Fruit fly (Drosophila melanogaster) whole organism, adult: ENCODE results near the gene CG43318.

Experiments used
- CG11617 ChIP-seq: fragments of 200-800 bp; sonication (Bioruptor generic); optimal IDR thresholded peaks from 2 replicates; lab custom pipeline; 2017; ENCODE audit warnings: mild to moderate bottlenecking, missing biosample characterization, missing genetic modification reagents, missing genetic modification characterization
- CG12768 ChIP-seq: fragments of 200-800 bp; sonication (Bioruptor generic); optimal IDR thresholded peaks from 2 replicates; lab custom pipeline; 2017; ENCODE audit warnings: missing biosample characterization, missing genetic modification characterization, mild to moderate bottlenecking, moderate library complexity, missing genetic modification reagents
- CG14711 ChIP-seq: fragments of 200-800 bp; sonication (Bioruptor generic); optimal IDR thresholded peaks from 2 replicates; lab custom pipeline; 2018; ENCODE audit warnings: missing biosample characterization, mild to moderate bottlenecking, missing genetic modification characterization, moderate library complexity
- CG1620 ChIP-seq: fragments of 200-800 bp; sonication (Bioruptor generic); optimal IDR thresholded peaks from 2 replicates; lab custom pipeline; 2016; ENCODE audit warnings: missing biosample characterization, missing genetic modification characterization
- CG33017 ChIP-seq: fragments of 200-800 bp; sonication (Bioruptor generic); optimal IDR thresholded peaks from 2 replicates; lab custom pipeline; 2018; ENCODE audit warnings: missing biosample characterization, mild to moderate bottlenecking, missing genetic modification characterization, moderate library complexity
- CG5204 ChIP-seq: fragments of 200-800 bp; sonication (Bioruptor generic); optimal IDR thresholded peaks from 2 replicates; lab custom pipeline; 2016; ENCODE audit warnings: missing biosample characterization, missing genetic modification characterization
- CG7045 ChIP-seq: fragments of 200-800 bp; sonication (Bioruptor generic); optimal IDR thresholded peaks from 2 replicates; lab custom pipeline; 2017; ENCODE audit warnings: missing biosample characterization, mild to moderate bottlenecking, missing genetic modification characterization
- CG7101 ChIP-seq: fragments of 200-800 bp; sonication (Bioruptor generic); optimal IDR thresholded peaks from 2 replicates; lab custom pipeline; 2018; ENCODE audit warnings: missing biosample characterization, mild to moderate bottlenecking, missing genetic modification characterization, moderate library complexity
- Clk ChIP-seq: fragments of 200-800 bp; sonication (Bioruptor generic); optimal IDR thresholded peaks from 2 replicates; lab custom pipeline; 2017; ENCODE audit warnings: missing biosample characterization, missing genetic modification characterization
- Crg-1 ChIP-seq: fragments of 200-800 bp; sonication (Bioruptor generic); optimal IDR thresholded peaks from 2 replicates; lab custom pipeline; 2016; ENCODE audit warnings: missing biosample characterization, missing genetic modification characterization
- Hr96 ChIP-seq: fragments of 200-800 bp; sonication (Bioruptor generic); optimal IDR thresholded peaks from 2 replicates; lab custom pipeline; 2016; ENCODE audit warnings: missing biosample characterization, missing genetic modification characterization
- Mnt ChIP-seq: fragments of 200-800 bp; sonication (Bioruptor generic); optimal IDR thresholded peaks from 2 replicates; lab custom pipeline; 2016; ENCODE audit warnings: missing biosample characterization, mild to moderate bottlenecking, missing genetic modification characterization
- bab1 ChIP-seq: fragments of 200-800 bp; sonication (Bioruptor generic); optimal IDR thresholded peaks from 3 replicates; lab custom pipeline; 2019; ENCODE audit warnings: missing biosample characterization, mild to moderate bottlenecking, missing genetic modification characterization, moderate library complexity
- cic ChIP-seq: fragments of 200-800 bp; sonication (Bioruptor generic); optimal IDR thresholded peaks from 2 replicates; lab custom pipeline; 2017; ENCODE audit warnings: missing biosample characterization, mild to moderate bottlenecking, missing genetic modification characterization, moderate library complexity
- cnc ChIP-seq, 2 experiments: fragments of >200 bp; optimal IDR thresholded peaks; 2 replicates each; lab custom pipeline; 2017
- kay ChIP-seq: fragments of 200-800 bp; sonication (Bioruptor generic); peaks from one replicate; lab custom pipeline; 2016; ENCODE audit warnings: missing biosample characterization, missing genetic modification characterization, borderline replicate concordance
- ovo ChIP-seq: fragments of 200-800 bp; sonication (Bioruptor generic); optimal IDR thresholded peaks from 2 replicates; lab custom pipeline; 2016; ENCODE audit warnings: missing biosample characterization, missing genetic modification characterization
- pad ChIP-seq: fragments of 200-800 bp; sonication (Bioruptor generic); optimal IDR thresholded peaks from 3 replicates; lab custom pipeline; 2017; ENCODE audit warnings: missing biosample characterization, missing genetic modification characterization, mild to moderate bottlenecking, moderate library complexity, missing genetic modification reagents
- tj ChIP-seq: fragments of 200-800 bp; sonication (Bioruptor generic); optimal IDR thresholded peaks from 3 replicates; lab custom pipeline; 2017; ENCODE audit warnings: missing biosample characterization, mild to moderate bottlenecking, missing genetic modification characterization, moderate library complexity
- toe ChIP-seq: fragments of 200-800 bp; sonication (Bioruptor generic); optimal IDR thresholded peaks from 2 replicates; lab custom pipeline; 2016; ENCODE audit warnings: missing biosample characterization, missing genetic modification characterization

Gene CG43318

DNA sequence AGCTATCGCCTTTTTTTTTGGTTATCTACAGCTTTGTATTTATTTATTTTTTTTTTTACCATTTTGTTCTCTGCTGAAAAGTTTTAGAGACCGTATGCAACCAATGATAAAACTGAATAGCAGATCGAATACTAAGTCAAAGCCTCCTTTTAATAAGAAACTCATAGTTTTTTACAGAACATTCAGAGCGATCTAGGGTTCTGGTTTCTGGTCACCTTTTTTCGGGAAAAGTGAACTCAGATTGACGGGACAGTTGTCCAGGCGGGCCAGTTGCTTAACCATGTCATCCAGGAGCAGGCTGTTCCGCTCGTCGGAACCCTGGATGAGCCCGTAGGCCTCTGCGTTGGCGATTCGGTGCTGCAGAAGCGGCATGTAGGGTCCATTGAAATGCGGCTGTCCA, at the start of gene CG43318:
Gene CG43318 (minus strand): TSS at position 101 of the 400 bp plus-strand sequence.
- TF ChIP-seq CG14711 (tag; lab: Kevin White, UChicago) (no peak), toe (no peak), Mnt (GFP tag; lab: Kevin White, UChicago) (no peak), CG33017 (no peak), CG11617 (no peak), bab1 (GFP tag; lab: Kevin White, UChicago) (no peak)

DNA sequence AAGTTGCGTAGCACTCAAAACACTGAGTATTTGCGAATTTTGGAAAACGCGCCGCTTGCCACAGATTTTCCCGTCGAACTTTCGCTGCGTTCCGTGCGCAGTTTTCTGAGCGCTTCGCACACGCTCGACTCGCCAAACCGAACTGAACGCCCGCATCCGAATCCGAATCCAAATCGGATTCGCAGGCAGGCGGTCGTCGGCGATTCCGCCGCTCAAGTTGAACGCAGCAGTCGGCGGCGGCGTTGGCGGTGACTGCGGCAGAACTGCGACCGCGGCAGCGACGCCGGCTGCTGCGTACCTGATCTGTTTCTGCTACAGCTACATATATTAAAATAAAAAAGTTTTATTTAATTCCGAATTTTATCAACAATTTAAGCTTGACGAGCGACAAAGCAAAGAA, 42.4 kb upstream of the CG43318 start, which contains the start of gene CG31183:
Gene CG31183 (minus strand): TSS at position 329 of the 400 bp plus-strand sequence.
- TF ChIP-seq kay (no peak), Mnt (GFP tag; lab: Kevin White, UChicago) (peak; percentile 12), tj (GFP tag; lab: Kevin White, UChicago) (peak; percentile 31), CG11617 (no peak)

DNA sequence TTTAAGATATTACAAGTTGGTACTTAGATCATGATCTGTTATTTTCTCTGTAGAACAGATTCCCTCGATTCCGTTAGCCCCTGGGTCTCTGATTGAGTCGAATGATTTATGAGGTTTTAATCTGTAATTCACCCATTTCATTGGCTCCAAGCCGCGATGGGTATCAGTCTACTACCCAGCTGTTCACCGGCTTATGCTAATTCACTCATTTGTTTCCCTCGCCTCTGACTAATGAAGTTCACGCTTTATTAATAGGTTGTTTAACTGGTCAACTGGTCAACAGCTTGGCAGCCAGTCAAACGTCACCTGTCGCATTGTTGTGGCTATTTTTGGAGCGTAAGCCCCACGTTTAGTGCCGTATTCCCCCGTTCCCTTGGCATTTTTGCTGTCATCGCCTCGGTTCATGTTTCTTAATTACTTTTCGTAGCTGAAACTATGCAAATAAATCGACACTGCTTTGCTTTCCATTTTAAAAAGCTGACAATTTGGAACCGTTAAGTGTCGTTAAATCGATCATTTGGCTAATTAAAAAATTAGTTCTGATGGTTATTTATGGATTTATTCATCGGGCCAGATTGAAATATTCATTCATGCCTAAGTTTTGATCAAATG, 39.7 kb upstream of the CG43318 start:
- no peak for TF ChIP-seq CG7101 (tag; lab: Kevin White, UChicago)
- TF ChIP-seq toe, result no peak
- peak; percentile 90 for TF ChIP-seq tj (GFP tag; lab: Kevin White, UChicago)
- peak; percentile 39 for TF ChIP-seq bab1 (GFP tag; lab: Kevin White, UChicago)

DNA sequence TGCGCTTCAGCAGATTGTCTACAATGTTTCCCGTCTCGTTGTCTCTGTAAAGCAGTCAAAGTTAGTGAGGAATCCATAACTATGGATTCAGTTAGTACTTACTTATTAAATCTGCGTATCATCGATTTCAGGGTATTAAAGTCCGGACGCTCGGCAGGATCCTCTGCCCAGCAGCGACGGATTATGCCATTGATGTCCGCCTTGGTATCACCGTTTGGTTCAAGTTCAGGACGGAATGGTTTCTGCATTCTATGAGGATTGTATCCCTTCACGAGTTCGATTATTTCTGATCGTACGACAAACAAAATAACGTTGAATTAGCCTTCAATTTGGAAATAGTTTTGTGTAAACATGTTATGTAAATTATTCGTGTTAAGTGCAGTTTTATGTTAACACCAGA, 26.7 kb upstream of the CG43318 start, which contains the start of gene CG9632:
Gene CG9632 (plus strand): TSS at position 301 of the 400 bp plus-strand sequence.
- TF ChIP-seq bab1 (GFP tag; lab: Kevin White, UChicago) (no peak), cic (GFP tag; lab: Kevin White, UChicago) (no peak), CG5204 (GFP tag; lab: Kevin White, UChicago) (no peak), tj (GFP tag; lab: Kevin White, UChicago) (no peak), Clk (GFP tag; lab: Kevin White, UChicago) (no peak), Hr96 (GFP tag; lab: Kevin White, UChicago) (no peak), CG14711 (tag; lab: Kevin White, UChicago) (no peak), Crg-1 (GFP tag; lab: Kevin White, UChicago) (no peak), CG7045 (no peak), cnc (optimal IDR thresholded peaks at IDR 0.05; lab: Kevin White, UChicago) (no peak)

DNA sequence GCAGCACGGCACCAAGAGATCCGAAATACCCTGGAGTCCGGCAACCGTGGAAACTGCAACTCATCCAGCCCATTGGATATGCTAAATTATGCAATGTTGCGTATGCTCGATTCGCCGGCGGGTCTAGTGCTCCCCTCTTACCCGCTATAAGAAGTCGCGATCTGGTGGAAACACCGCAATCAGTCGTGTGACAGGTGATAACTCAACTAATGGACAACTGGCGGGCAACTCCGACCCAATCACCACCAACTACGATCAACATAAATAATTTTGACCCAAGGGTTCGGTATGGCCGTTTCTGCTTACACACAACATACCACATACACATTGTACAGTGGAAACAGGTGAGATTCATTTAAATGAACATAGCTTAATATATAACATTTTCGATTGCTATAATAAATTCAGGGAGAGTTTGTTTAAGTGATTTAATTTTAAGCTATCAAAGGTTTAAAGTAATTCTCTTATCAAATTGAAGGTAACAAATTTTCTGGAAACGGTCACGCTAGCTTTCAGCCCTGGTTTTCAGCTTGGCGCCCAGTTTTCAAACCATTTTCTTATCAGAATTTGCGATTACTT, 24.0 kb upstream of the CG43318 start, which contains the start of gene Hmt-1:
Gene Hmt-1 (minus strand): TSS at position 282 of the 579 bp plus-strand sequence.
- TF ChIP-seq CG12768 (GFP tag; lab: Kevin White, UChicago) (no peak), bab1 (GFP tag; lab: Kevin White, UChicago) (peak; percentile 34), cnc (optimal IDR thresholded peaks at IDR 0.05; lab: Kevin White, UChicago) (peak; percentile 29 to 68), cic (GFP tag; lab: Kevin White, UChicago) (no peak), CG1620 (GFP tag; lab: Kevin White, UChicago) (no peak), ovo (GFP tag; lab: Kevin White, UChicago) (no peak), CG11617 (no peak), CG7101 (tag; lab: Kevin White, UChicago) (no peak), pad (GFP tag; lab: Kevin White, UChicago) (no peak), Hr96 (GFP tag; lab: Kevin White, UChicago) (no peak), CG7045 (no peak), toe (peak; percentile 9), Mnt (GFP tag; lab: Kevin White, UChicago) (no peak), tj (GFP tag; lab: Kevin White, UChicago) (peak; percentile 10), kay (no peak), Crg-1 (GFP tag; lab: Kevin White, UChicago) (no peak), CG33017 (no peak), CG5204 (GFP tag; lab: Kevin White, UChicago) (no peak), CG14711 (tag; lab: Kevin White, UChicago) (no peak), Clk (GFP tag; lab: Kevin White, UChicago) (no peak)

DNA sequence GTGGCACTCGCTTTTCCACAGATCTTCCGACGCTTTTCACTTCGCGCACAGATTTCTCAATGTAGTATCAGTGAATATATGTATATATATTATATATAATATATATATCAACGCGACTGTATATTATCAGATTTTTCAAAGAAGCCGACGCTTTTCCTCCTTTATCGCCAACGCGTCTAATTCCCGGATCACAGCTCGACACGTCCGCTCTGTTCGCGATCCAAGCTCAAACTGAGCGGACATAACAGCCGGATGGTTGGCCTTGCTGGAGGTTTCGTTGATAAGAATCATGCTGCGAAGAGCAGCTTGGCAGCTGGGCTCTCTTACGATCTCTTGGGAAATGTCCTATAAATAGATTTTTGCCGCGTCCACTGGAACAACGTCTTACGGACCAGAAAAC, 20.1 kb upstream of the CG43318 start, which contains the start of gene cv-d:
Gene cv-d (minus strand): TSS at position 235 of the 400 bp plus-strand sequence.
- TF ChIP-seq toe, result no peak
- TF ChIP-seq CG33017, result no peak
- no peak for TF ChIP-seq CG5204 (GFP tag; lab: Kevin White, UChicago)
- TF ChIP-seq cic (GFP tag; lab: Kevin White, UChicago), result peak; percentile 57
- TF ChIP-seq bab1 (GFP tag; lab: Kevin White, UChicago), result no peak

DNA sequence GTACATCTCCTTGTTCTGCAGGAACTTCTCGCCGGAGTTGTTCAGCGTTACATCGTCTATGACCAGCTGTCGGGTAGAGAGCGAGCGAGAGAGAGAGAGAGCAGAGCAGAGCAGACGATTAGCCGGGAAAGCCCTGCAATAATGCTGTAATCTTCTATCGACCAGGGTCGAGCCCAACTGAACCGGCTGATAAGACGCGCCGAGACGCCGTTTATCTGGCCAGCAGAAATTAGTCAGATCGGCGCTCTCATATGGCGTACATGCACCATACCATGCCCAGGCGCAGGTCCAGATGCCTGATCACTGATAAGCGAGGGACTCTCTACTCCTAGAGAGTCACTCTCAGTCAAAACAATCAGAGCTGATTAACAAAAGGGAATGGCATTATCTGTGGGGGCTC, 18.7 kb upstream of the CG43318 start:
- TF ChIP-seq pad (GFP tag; lab: Kevin White, UChicago), result no peak
- no peak for TF ChIP-seq CG33017
- no peak for TF ChIP-seq kay
- no peak for TF ChIP-seq Clk (GFP tag; lab: Kevin White, UChicago)
- TF ChIP-seq toe, result no peak
- TF ChIP-seq tj (GFP tag; lab: Kevin White, UChicago), result no peak
- TF ChIP-seq CG14711 (tag; lab: Kevin White, UChicago), result no peak
- TF ChIP-seq CG12768 (GFP tag; lab: Kevin White, UChicago), result no peak
- no peak for TF ChIP-seq Crg-1 (GFP tag; lab: Kevin White, UChicago)
- TF ChIP-seq cnc (optimal IDR thresholded peaks at IDR 0.05; lab: Kevin White, UChicago), result no peak
- no peak for TF ChIP-seq CG5204 (GFP tag; lab: Kevin White, UChicago)
- no peak for TF ChIP-seq CG7045
- no peak for TF ChIP-seq cic (GFP tag; lab: Kevin White, UChicago)
- TF ChIP-seq CG11617, result no peak
- no peak for TF ChIP-seq CG7101 (tag; lab: Kevin White, UChicago)
- no peak for TF ChIP-seq Mnt (GFP tag; lab: Kevin White, UChicago)
- no peak for TF ChIP-seq ovo (GFP tag; lab: Kevin White, UChicago)
- no peak for TF ChIP-seq Hr96 (GFP tag; lab: Kevin White, UChicago)
- no peak for TF ChIP-seq bab1 (GFP tag; lab: Kevin White, UChicago)
